Fruit fly (Drosophila melanogaster): ENCODE measurements around the gene Ugalt.

DNA sequence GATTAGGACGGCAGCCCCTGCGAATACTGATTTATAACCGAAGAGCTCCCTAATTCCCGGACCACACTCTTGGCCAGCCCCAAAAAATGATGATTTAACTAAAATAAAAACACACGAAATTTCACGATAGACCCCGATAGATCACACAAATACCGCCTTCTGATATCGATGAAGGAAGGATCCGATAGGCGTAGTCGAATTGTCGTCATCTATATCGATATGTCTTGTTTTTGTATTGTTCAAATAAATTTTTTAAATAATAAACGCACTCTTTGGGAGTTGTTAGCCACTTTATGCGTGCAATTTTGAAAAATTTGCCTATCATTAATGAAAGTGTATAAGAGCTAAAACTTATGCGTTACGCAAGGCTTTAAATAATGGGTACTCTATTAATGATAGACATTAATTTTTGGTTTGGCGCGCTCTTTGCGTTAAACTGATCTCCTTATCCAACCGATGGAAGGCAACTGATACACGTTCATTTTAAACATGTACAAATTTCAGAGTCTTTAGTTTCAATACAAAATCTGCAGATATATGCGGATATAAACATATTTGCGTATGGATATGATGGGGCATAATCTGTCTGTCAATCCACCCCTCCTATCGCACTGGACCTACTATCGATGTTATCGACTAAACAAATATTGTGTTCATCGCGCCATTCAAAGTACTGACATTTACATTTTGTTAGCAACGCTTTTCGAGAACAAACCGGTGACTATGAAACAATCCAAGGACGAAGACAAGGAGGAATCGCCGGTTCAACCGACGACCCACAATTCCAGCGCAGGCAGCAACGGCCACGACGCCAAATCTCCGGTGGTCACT is 5.4 kb downstream of the Ugalt start, which contains the start of the genes Spg7 and Lint-O:
- TF ChIP-seq Dll (optimal IDR thresholded peaks at IDR 0.05) = no peak
- TF ChIP-seq CG8478 (optimal IDR thresholded peaks at IDR 0.05) = no peak
- TF ChIP-seq psq (optimal IDR thresholded peaks at IDR 0.05) = no peak
